Fruit fly (Drosophila melanogaster): ENCODE measurements around the gene Elo68alpha.

Elo68alpha gene

dm6 chr3L:11093046-11093520 lies 9.7 kb downstream of the Elo68alpha start, which contains the start of gene JIL-1:
TSS of gene JIL-1 (minus strand) at chr3L:11093193.
- TF ChIP-seq Dll (optimal IDR thresholded peaks at IDR 0.05) (no peak), psq (optimal IDR thresholded peaks at IDR 0.05) (no peak), pan (optimal IDR thresholded peaks at IDR 0.05) (no peak), EcR (GFP tag; optimal IDR thresholded peaks at IDR 0.05) (no peak), usp (GFP tag; optimal IDR thresholded peaks at IDR 0.05) (no peak), CG8478 (optimal IDR thresholded peaks at IDR 0.05) (no peak)

dm6 chr3L:11092610-11092961 lies 10.2 kb downstream of the Elo68alpha start:
- TF ChIP-seq pan (optimal IDR thresholded peaks at IDR 0.05) (no peak), CG8478 (optimal IDR thresholded peaks at IDR 0.05) (no peak), usp (GFP tag; optimal IDR thresholded peaks at IDR 0.05) (no peak), Dll (optimal IDR thresholded peaks at IDR 0.05) (no peak), psq (optimal IDR thresholded peaks at IDR 0.05) (no peak), EcR (GFP tag; optimal IDR thresholded peaks at IDR 0.05) (no peak)

- TF ChIP-seq usp (GFP tag; optimal IDR thresholded peaks at IDR 0.05) (no peak), Dll (optimal IDR thresholded peaks at IDR 0.05) (no peak), EcR (GFP tag; optimal IDR thresholded peaks at IDR 0.05) (no peak), psq (optimal IDR thresholded peaks at IDR 0.05) (no peak), CG8478 (optimal IDR thresholded peaks at IDR 0.05) (no peak), pan (optimal IDR thresholded peaks at IDR 0.05) (no peak)
These were observed 10.8 kb downstream of the Elo68alpha start for dm6 chr3L:11091943-11092609.

dm6 chr3L:11089805-11090440 lies 12.9 kb downstream of the Elo68alpha start:
- TF ChIP-seq CG8478 (optimal IDR thresholded peaks at IDR 0.05) (no peak), EcR (GFP tag; optimal IDR thresholded peaks at IDR 0.05) (no peak), pan (optimal IDR thresholded peaks at IDR 0.05) (no peak), usp (GFP tag; optimal IDR thresholded peaks at IDR 0.05) (no peak), psq (optimal IDR thresholded peaks at IDR 0.05) (no peak), Dll (optimal IDR thresholded peaks at IDR 0.05) (no peak)

- TF ChIP-seq EcR (GFP tag; optimal IDR thresholded peaks at IDR 0.05) (no peak), usp (GFP tag; optimal IDR thresholded peaks at IDR 0.05) (no peak), psq (optimal IDR thresholded peaks at IDR 0.05) (no peak), CG8478 (optimal IDR thresholded peaks at IDR 0.05) (no peak), Dll (optimal IDR thresholded peaks at IDR 0.05) (no peak), pan (optimal IDR thresholded peaks at IDR 0.05) (no peak)
These were observed 17.0 kb downstream of the Elo68alpha start for dm6 chr3L:11085810-11086209.

dm6 chr3L:11084557-11085231 lies 18.1 kb downstream of the Elo68alpha start:
- TF ChIP-seq pan (optimal IDR thresholded peaks at IDR 0.05) (no peak), CG8478 (optimal IDR thresholded peaks at IDR 0.05) (no peak), Dll (optimal IDR thresholded peaks at IDR 0.05) (no peak), usp (GFP tag; optimal IDR thresholded peaks at IDR 0.05) (no peak), psq (optimal IDR thresholded peaks at IDR 0.05) (no peak), EcR (GFP tag; optimal IDR thresholded peaks at IDR 0.05) (no peak)

- TF ChIP-seq CG8478 (optimal IDR thresholded peaks at IDR 0.05) (no peak), Dll (optimal IDR thresholded peaks at IDR 0.05) (no peak), usp (GFP tag; optimal IDR thresholded peaks at IDR 0.05) (no peak), pan (optimal IDR thresholded peaks at IDR 0.05) (no peak), psq (optimal IDR thresholded peaks at IDR 0.05) (no peak), EcR (GFP tag; optimal IDR thresholded peaks at IDR 0.05) (no peak)
These were observed 19.2 kb downstream of the Elo68alpha start for dm6 chr3L:11083605-11084004.

- TF ChIP-seq EcR (GFP tag; optimal IDR thresholded peaks at IDR 0.05): no peak
- no peak for TF ChIP-seq usp (GFP tag; optimal IDR thresholded peaks at IDR 0.05)
- no peak for TF ChIP-seq CG8478 (optimal IDR thresholded peaks at IDR 0.05)
- TF ChIP-seq pan (optimal IDR thresholded peaks at IDR 0.05): no peak
- no peak for TF ChIP-seq Dll (optimal IDR thresholded peaks at IDR 0.05)
- TF ChIP-seq psq (optimal IDR thresholded peaks at IDR 0.05): no peak
These were observed 28.6 kb downstream of the Elo68alpha start, which contains the start of the genes Pfdn2 and Noc1 for dm6 chr3L:11074043-11074853. TSS of gene Pfdn2 (minus strand) at chr3L:11074388. TSS of gene Noc1 (plus strand) at chr3L:11074769.

- TF ChIP-seq pan (optimal IDR thresholded peaks at IDR 0.05): no peak
- TF ChIP-seq usp (GFP tag; optimal IDR thresholded peaks at IDR 0.05): no peak
- no peak for TF ChIP-seq psq (optimal IDR thresholded peaks at IDR 0.05)
- TF ChIP-seq Dll (optimal IDR thresholded peaks at IDR 0.05): no peak
- no peak for TF ChIP-seq EcR (GFP tag; optimal IDR thresholded peaks at IDR 0.05)
- no peak for TF ChIP-seq CG8478 (optimal IDR thresholded peaks at IDR 0.05)
These were observed 31.8 kb downstream of the Elo68alpha start for dm6 chr3L:11071057-11071456.

- TF ChIP-seq CG8478 (optimal IDR thresholded peaks at IDR 0.05) (no peak), usp (GFP tag; optimal IDR thresholded peaks at IDR 0.05) (no peak), EcR (GFP tag; optimal IDR thresholded peaks at IDR 0.05) (no peak), Dll (optimal IDR thresholded peaks at IDR 0.05) (no peak), pan (optimal IDR thresholded peaks at IDR 0.05) (no peak), psq (optimal IDR thresholded peaks at IDR 0.05) (no peak)
These were observed 32.4 kb downstream of the Elo68alpha start, which contains the start of gene Mocs1 for dm6 chr3L:11070372-11070854. TSS of gene Mocs1 (plus strand) at chr3L:11070526.

- TF ChIP-seq EcR (GFP tag; optimal IDR thresholded peaks at IDR 0.05) (no peak), Dll (optimal IDR thresholded peaks at IDR 0.05) (no peak), pan (optimal IDR thresholded peaks at IDR 0.05) (no peak), CG8478 (optimal IDR thresholded peaks at IDR 0.05) (no peak), usp (GFP tag; optimal IDR thresholded peaks at IDR 0.05) (no peak), psq (optimal IDR thresholded peaks at IDR 0.05) (no peak)
These were observed 33.1 kb downstream of the Elo68alpha start, which contains the start of gene CG6310 for dm6 chr3L:11069764-11070163. TSS of gene CG6310 (minus strand) at chr3L:11069864.

Measured in whole organism.